Worm (Caenorhabditis elegans) whole organism, L1 larva: ENCODE results near the gene slc-28.2.

ENCODE experiments used
- C04F5.9 ChIP-seq: sonication (generic microtip); optimal IDR thresholded peaks from 2 replicates; lab custom pipeline; 2016; ENCODE audit warnings: missing genetic modification characterization, missing compliant biosample characterization
- C16A3.4 ChIP-seq: fragments of 150-350 bp; optimal IDR thresholded peaks from 2 replicates; lab custom pipeline; 2014; ENCODE audit warnings: missing biosample characterization, missing genetic modification characterization
- C34B4.2 ChIP-seq: sonication (generic microtip); optimal IDR thresholded peaks from 2 replicates; lab custom pipeline; 2017; ENCODE audit warnings: mild to moderate bottlenecking, missing genetic modification characterization, missing compliant biosample characterization
- aha-1 ChIP-seq: fragments of 150-350 bp; optimal IDR thresholded peaks from 2 replicates; lab custom pipeline; 2014; ENCODE audit warnings: missing biosample characterization, missing genetic modification characterization
- ama-1 ChIP-seq: fragments of 150-350 bp; optimal IDR thresholded peaks from 2 replicates; lab custom pipeline; 2014
- ceh-63 ChIP-seq: fragments of 200-800 bp; sonication (Bioruptor generic); optimal IDR thresholded peaks from 2 replicates; lab custom pipeline; 2018; ENCODE audit warnings: mild to moderate bottlenecking, missing genetic modification characterization, missing compliant biosample characterization
- ceh-8 ChIP-seq: fragments of 200-800 bp; sonication (Bioruptor generic); optimal IDR thresholded peaks from 2 replicates; lab custom pipeline; 2018; ENCODE audit warnings: mild to moderate bottlenecking, missing genetic modification characterization, moderate library complexity, missing compliant biosample characterization
- ceh-82 ChIP-seq, 3 experiments: fragments of 150-350 bp in 1 of 3; sonication (generic microtip) in 2 of 3; optimal IDR thresholded peaks; 2 replicates each; lab custom pipeline; 2014 to 2017; ENCODE audit warnings: missing biosample characterization in 3 of 3, missing genetic modification characterization in 3 of 3
- ceh-88 ChIP-seq: fragments of 200-800 bp; sonication (Bioruptor generic); IDR thresholded peaks from 2 replicates; pipeline ENCODE4 v1.3.6; 2022; ENCODE audit warnings: missing genetic modification characterization, missing compliant biosample characterization
- efl-1 ChIP-seq, 4 experiments: fragments of 150-350 bp; optimal IDR thresholded peaks in 3 of 4; peaks in 1 of 4; 1 replicate in 1 of 4; 2 replicates in 3 of 4; lab custom pipeline; 2014; ENCODE audit warnings: missing biosample characterization in 2 of 4, missing genetic modification characterization in 2 of 4, missing genetic modification reagents in 2 of 4
- efl-3 ChIP-seq: fragments of 200-800 bp; sonication (Bioruptor generic); optimal IDR thresholded peaks from 2 replicates; lab custom pipeline; 2018; ENCODE audit warnings: mild to moderate bottlenecking, missing genetic modification characterization, missing compliant biosample characterization
- egl-13 ChIP-seq: sonication (generic microtip); optimal IDR thresholded peaks from 2 replicates; lab custom pipeline; 2016; ENCODE audit warnings: missing genotype, missing genetic modification reagents, missing genetic modification characterization, missing compliant biosample characterization
- elt-3 ChIP-seq, 6 experiments: fragments of 150-350 bp in 1 of 6; sonication (generic microtip); optimal IDR thresholded peaks; 2 replicates each; lab custom pipeline; 2017 to 2018; ENCODE audit warnings: missing biosample characterization in 6 of 6, missing genetic modification characterization in 6 of 6, inconsistent platforms in 1 of 6
- ets-5 ChIP-seq: fragments of 200-800 bp; sonication (Bioruptor generic); IDR thresholded peaks from 2 replicates; pipeline ENCODE4 v1.3.6; 2022; ENCODE audit warnings: missing genetic modification characterization, missing compliant biosample characterization
- fkh-10 ChIP-seq: sonication (generic microtip); optimal IDR thresholded peaks from 2 replicates; lab custom pipeline; 2017; ENCODE audit warnings: missing biosample characterization, missing genetic modification reagents, missing genetic modification characterization
- hlh-4 ChIP-seq: sonication (generic microtip); optimal IDR thresholded peaks from 2 replicates; lab custom pipeline; 2016; ENCODE audit warnings: mild to moderate bottlenecking, missing genetic modification characterization, missing compliant biosample characterization
- hpl-2 ChIP-seq: fragments of 150-350 bp; optimal IDR thresholded peaks from 2 replicates; lab custom pipeline; 2014; ENCODE audit warnings: missing biosample characterization, missing genetic modification reagents, missing genetic modification characterization
- lin-14 ChIP-seq: fragments of 200-800 bp; sonication (Bioruptor generic); optimal IDR thresholded peaks from 2 replicates; lab custom pipeline; 2018; ENCODE audit warnings: mild to moderate bottlenecking, missing genetic modification characterization, moderate library complexity, missing compliant biosample characterization
- lir-3 ChIP-seq: sonication (generic microtip); optimal IDR thresholded peaks from 2 replicates; lab custom pipeline; 2016; ENCODE audit warnings: mild to moderate bottlenecking, missing genetic modification characterization, moderate library complexity, missing compliant biosample characterization; ENCODE audit not compliant: poor library complexity
- lsy-2 ChIP-seq, 2 experiments: fragments of 150-350 bp; optimal IDR thresholded peaks; 2 replicates each; lab custom pipeline; 2014; ENCODE audit warnings: missing biosample characterization in 2 of 2, missing genetic modification characterization in 2 of 2
- nhr-19 ChIP-seq: fragments of 200-800 bp; sonication (Bioruptor generic); conservative IDR thresholded peaks from 2 replicates; pipeline ENCODE4 v1.3.6; 2022; ENCODE audit warnings: missing genetic modification characterization, missing compliant biosample characterization
- nhr-20 ChIP-seq: sonication (generic microtip); optimal IDR thresholded peaks from 2 replicates; lab custom pipeline; 2016; ENCODE audit warnings: mild to moderate bottlenecking, missing genetic modification characterization, missing compliant biosample characterization
- nhr-90 ChIP-seq: sonication (generic microtip); optimal IDR thresholded peaks from 2 replicates; lab custom pipeline; 2016; ENCODE audit warnings: mild to moderate bottlenecking, missing genetic modification characterization, missing compliant biosample characterization; ENCODE audit not compliant: poor library complexity
- pag-3 ChIP-seq: sonication (generic microtip); optimal IDR thresholded peaks from 2 replicates; lab custom pipeline; 2017; ENCODE audit warnings: missing genetic modification characterization, mild to moderate bottlenecking, missing compliant biosample characterization, antibody characterized with exemption, borderline replicate concordance; ENCODE audit not compliant: insufficient read depth
- snpc-4 ChIP-seq: fragments of 150-350 bp; optimal IDR thresholded peaks from 2 replicates; lab custom pipeline; 2014; ENCODE audit warnings: missing biosample characterization, missing genetic modification characterization
- tlp-1 ChIP-seq: fragments of 150-350 bp; optimal IDR thresholded peaks from 2 replicates; lab custom pipeline; 2014; ENCODE audit warnings: missing biosample characterization, missing genetic modification characterization
- unc-130 ChIP-seq: fragments of 150-350 bp; optimal IDR thresholded peaks from 2 replicates; lab custom pipeline; 2017; ENCODE audit warnings: missing biosample characterization, missing genetic modification characterization, inconsistent platforms
- zag-1 ChIP-seq: fragments of 150-350 bp; optimal IDR thresholded peaks from 2 replicates; lab custom pipeline; 2014; ENCODE audit warnings: missing biosample characterization, missing genetic modification characterization

slc-28.2 gene

DNA sequence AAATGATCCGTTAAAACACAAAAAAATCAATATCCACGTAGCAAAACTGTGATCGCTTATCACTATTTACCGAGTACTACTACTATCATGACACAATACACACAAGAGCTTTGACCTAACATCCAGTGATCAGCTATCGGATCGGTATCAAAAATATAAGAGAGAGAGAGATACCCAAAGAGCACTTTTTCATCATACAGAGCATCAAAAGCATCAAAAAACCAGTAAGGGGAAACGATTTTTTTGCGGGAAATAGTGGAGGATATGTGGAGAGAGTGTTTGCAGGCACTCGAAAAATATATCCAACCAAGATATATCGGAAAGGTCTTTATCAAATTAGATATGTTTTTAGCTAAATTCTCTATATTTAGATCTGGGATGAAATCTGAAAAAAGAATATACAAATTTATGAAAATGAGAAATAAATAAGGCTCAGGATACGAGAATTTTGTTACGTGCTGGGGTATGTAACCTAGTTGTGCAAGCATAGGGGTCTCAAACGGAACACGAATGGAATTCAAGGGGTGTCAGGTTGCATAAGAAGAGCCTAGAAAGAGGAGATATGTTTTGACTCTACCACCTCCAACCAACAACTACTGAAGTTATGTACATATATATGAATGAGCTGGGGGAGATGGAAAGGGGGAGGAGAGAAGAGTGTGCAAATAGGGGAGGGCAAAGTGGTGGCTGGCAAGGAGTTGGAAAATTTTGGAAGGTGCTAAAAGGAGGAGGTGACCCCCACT is 14.8 kb upstream of the slc-28.2 start:
- no peak for TF ChIP-seq egl-13 (tag; lab: Kevin White, UChicago)
- TF ChIP-seq efl-1 (optimal IDR thresholded peaks at IDR 0.05; lab: Kevin White, UChicago) = no peak
- peak in 1 of 2 experiments; percentile 83 for TF ChIP-seq efl-1 (GFP tag; optimal IDR thresholded peaks at IDR 0.05 in 1 of 2; lab: Kevin White, UChicago)
- TF ChIP-seq, all 84 proteins: peak for 1

DNA sequence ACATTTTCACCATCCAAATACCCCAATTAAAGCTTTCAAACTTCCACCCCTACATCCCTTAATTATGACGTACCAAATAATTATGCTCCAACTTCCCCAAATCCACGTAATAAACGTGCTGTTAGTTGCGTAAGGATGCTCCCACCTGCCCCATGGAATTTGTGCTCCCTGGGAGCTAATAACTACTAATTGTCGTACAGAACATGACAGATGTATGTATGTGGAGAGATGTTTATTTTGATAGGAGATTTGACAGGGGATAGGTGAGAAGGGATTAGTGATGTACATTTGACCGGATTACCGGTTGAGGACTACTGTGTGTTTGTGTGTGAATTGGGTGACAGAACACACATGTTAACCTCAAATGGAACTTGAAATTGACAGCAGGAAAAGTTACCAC is 10.2 kb upstream of the slc-28.2 start:
- no peak for TF ChIP-seq C34B4.2 (tag; lab: Kevin White, UChicago)
- no peak for TF ChIP-seq nhr-90 (tag; lab: Kevin White, UChicago)
- no peak for TF ChIP-seq lir-3 (tag; lab: Kevin White, UChicago)
- no peak for TF ChIP-seq ceh-8
- TF ChIP-seq zag-1 (tag; lab: Kevin White, UChicago) = no peak

DNA sequence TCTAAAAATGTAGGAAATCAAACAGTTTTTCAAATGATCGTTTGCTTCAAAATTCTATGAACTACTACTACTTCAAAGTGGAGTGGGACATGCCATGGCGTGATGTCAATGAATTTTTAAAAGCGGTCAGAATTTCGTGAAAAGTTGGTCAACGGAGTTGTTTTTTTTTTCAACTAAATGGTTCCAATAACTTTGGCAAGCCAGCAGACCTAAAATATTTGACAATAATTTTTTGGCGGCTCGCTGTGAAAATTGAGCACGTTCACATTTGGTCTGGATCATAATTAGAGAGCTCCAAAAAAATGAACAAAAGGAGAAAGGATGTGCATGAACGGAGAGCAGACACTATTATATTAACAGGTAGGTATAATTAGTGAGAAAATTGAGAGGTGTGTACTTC is 9.7 kb upstream of the slc-28.2 start:
- TF ChIP-seq pag-3 (no peak), unc-130 (tag; lab: Kevin White, UChicago) (no peak), aha-1 (no peak), tlp-1 (tag; lab: Kevin White, UChicago) (no peak), lsy-2 (tag; optimal IDR thresholded peaks at IDR 0.05; lab: Kevin White, UChicago) (no peak), ceh-88 (GFP tag; lab: Robert Waterston, UW) (no peak), zag-1 (tag; lab: Kevin White, UChicago) (no peak), ama-1 (lab: Kevin White, UChicago) (no peak), efl-1 (optimal IDR thresholded peaks at IDR 0.05; lab: Kevin White, UChicago) (no peak), efl-1 (GFP tag; optimal IDR thresholded peaks at IDR 0.05 in 1 of 2; lab: Kevin White, UChicago) (no peak), efl-3 (GFP tag; lab: Kevin White, UChicago) (no peak), snpc-4 (tag; lab: Kevin White, UChicago) (no peak), ets-5 (GFP tag; lab: Robert Waterston, UW) (no peak), ceh-82 (tag; optimal IDR thresholded peaks at IDR 0.05; lab: Kevin White, UChicago) (no peak), nhr-90 (tag; lab: Kevin White, UChicago) (no peak), C04F5.9 (tag; lab: Kevin White, UChicago) (no peak), elt-3 (tag; optimal IDR thresholded peaks at IDR 0.05; lab: Kevin White, UChicago) (no peak)

DNA sequence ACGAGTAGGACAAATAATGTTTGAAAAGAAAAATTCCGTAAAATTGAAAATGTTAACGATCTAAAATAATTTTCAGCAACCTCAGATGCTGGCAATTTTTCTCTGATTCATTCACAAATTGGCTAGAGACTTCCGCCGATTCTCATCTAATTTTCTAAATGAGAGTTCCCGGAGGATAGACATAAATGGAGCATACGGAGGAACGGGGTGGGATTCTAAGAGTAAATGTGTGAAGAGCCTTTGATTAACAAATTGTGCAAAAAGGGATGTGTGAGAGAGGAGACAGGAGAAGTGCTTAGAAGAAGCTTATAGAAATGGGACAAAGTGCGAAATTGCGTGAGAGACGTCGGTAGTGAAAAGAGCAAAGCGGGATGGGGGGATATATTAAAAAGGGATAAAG is 8.4 kb upstream of the slc-28.2 start:
- TF ChIP-seq lin-14 (GFP tag; lab: Kevin White, UChicago) = peak; percentile 1
- TF ChIP-seq efl-1 (optimal IDR thresholded peaks at IDR 0.05; lab: Kevin White, UChicago) = no peak
- TF ChIP-seq efl-1 (GFP tag; optimal IDR thresholded peaks at IDR 0.05 in 1 of 2; lab: Kevin White, UChicago) = no peak
- TF ChIP-seq, all 84 proteins: peak for 1

DNA sequence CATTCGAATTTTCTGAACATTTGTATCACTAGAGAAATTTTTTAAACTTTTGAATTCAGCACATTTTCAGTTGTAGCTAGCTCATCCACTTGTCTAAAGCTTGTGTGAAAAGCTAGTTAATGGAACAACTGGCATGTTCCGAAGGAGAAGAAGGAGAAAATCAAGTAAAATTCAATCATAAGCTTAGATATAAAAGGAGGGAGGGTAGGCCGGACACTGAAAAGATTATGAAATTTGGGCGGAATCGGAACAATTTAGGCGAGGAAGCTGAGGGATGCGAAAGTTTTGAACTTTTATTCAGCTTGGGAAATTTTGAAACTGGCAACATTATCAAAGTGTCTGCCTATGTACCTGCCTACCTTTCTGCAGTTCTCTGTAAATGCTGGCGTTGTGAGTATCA is 7.5 kb upstream of the slc-28.2 start:
- TF ChIP-seq fkh-10 (peak; percentile 37), ceh-63 (GFP tag; lab: Kevin White, UChicago) (no peak), hpl-2 (GFP tag; lab: Kevin White, UChicago) (no peak), nhr-20 (tag; lab: Kevin White, UChicago) (no peak)
- TF ChIP-seq, all 84 proteins: peak for 1

DNA sequence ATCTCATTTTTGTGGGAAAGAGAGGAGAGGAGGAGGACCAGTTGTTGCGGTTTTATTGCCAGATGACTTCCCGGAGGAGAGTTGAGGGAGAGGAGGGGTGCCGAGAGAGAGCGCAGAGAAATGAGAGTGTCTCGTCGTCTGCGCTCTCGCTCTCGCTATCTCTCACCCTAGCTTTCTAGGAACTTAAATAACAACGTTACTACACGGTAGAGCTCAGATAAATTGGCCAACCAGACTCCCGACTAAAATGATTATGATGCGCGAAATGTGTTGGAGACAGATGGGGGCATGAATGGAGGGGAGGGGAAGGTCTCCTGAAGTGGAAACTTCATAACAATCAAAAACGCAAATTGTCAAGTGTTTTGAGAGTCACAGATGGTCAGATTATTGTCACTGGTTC is 5.4 kb upstream of the slc-28.2 start:
- no peak for TF ChIP-seq efl-1 (optimal IDR thresholded peaks at IDR 0.05; lab: Kevin White, UChicago)
- no peak for TF ChIP-seq efl-1 (GFP tag; optimal IDR thresholded peaks at IDR 0.05 in 1 of 2; lab: Kevin White, UChicago)
- no peak for TF ChIP-seq hlh-4 (tag; lab: Kevin White, UChicago)
- no peak for TF ChIP-seq C16A3.4 (tag; lab: Kevin White, UChicago)
- no peak for TF ChIP-seq lir-3 (tag; lab: Kevin White, UChicago)
- no peak for TF ChIP-seq nhr-19 (GFP tag; lab: Robert Waterston, UW)
